Fruit fly (Drosophila melanogaster) whole organism, embryonic: ENCODE results near the gene dlp.
A peak's percentile ranks its signal among the peaks of the same experiment; 100 is the strongest.

Source experiments
- Atf-2 ChIP-seq: fragments of 200-800 bp; sonication (Bioruptor generic); optimal IDR thresholded peaks from 2 replicates; lab custom pipeline; 2016; ENCODE audit warnings: missing biosample characterization, missing genetic modification characterization
- Bgb ChIP-seq: fragments of 200-800 bp; sonication (Bioruptor generic); IDR thresholded peaks from 2 replicates; pipeline ENCODE4 v1.3.6; 2022; ENCODE audit warnings: missing biosample characterization, missing genetic modification characterization; ENCODE audit not compliant: partially characterized antibody
- CG10366 ChIP-seq: fragments of 200-800 bp; sonication (Bioruptor generic); IDR thresholded peaks from 2 replicates; pipeline ENCODE4 v1.3.6; 2022; ENCODE audit warnings: missing biosample characterization, missing genetic modification characterization
- CG11085 ChIP-seq: fragments of 200-800 bp; sonication (Bioruptor generic); IDR thresholded peaks from 2 replicates; pipeline ENCODE4 v1.3.6; 2022; ENCODE audit warnings: missing biosample characterization, missing genetic modification characterization
- CG14710 ChIP-seq: fragments of 200-800 bp; sonication (Bioruptor generic); optimal IDR thresholded peaks from 3 replicates; lab custom pipeline; 2019; ENCODE audit warnings: missing biosample characterization, mild to moderate bottlenecking, missing genetic modification characterization, moderate library complexity
- CG16813 ChIP-seq: fragments of 200-800 bp; sonication (Bioruptor generic); IDR thresholded peaks from 3 replicates; pipeline ENCODE4 v1.3.6; 2022; ENCODE audit warnings: missing biosample characterization, missing genetic modification characterization; ENCODE audit not compliant: partially characterized antibody
- CG17361 ChIP-seq: fragments of 200-800 bp; sonication (Bioruptor generic); IDR thresholded peaks from 3 replicates; pipeline ENCODE4 v1.3.6; 2022; ENCODE audit warnings: missing biosample characterization, missing genetic modification characterization
- CG17912 ChIP-seq: fragments of 200-800 bp; sonication (Bioruptor generic); optimal IDR thresholded peaks from 2 replicates; lab custom pipeline; 2018; ENCODE audit warnings: missing biosample characterization, mild to moderate bottlenecking, missing genetic modification characterization
- CG18476 ChIP-seq: fragments of 200-800 bp; sonication (Bioruptor generic); optimal IDR thresholded peaks from 2 replicates; lab custom pipeline; 2016; ENCODE audit warnings: missing biosample characterization, mild to moderate bottlenecking, missing genetic modification characterization
- CG18599 ChIP-seq: fragments of 200-800 bp; sonication (Bioruptor generic); optimal IDR thresholded peaks from 3 replicates; lab custom pipeline; 2017; ENCODE audit warnings: missing biosample characterization, missing genetic modification characterization, mild to moderate bottlenecking, moderate library complexity, missing genetic modification reagents
- CG2129 ChIP-seq: fragments of 200-800 bp; sonication (Bioruptor generic); IDR thresholded peaks from 2 replicates; pipeline ENCODE4 v1.3.6; 2022; ENCODE audit warnings: missing biosample characterization, missing genetic modification characterization; ENCODE audit not compliant: partially characterized antibody
- CG2678 ChIP-seq: fragments of 200-800 bp; sonication (Bioruptor generic); optimal IDR thresholded peaks from 3 replicates; lab custom pipeline; 2019; ENCODE audit warnings: missing biosample characterization, mild to moderate bottlenecking, missing genetic modification characterization, moderate library complexity
- CG30020 ChIP-seq: fragments of 200-800 bp; optimal IDR thresholded peaks from 2 replicates; lab custom pipeline; 2019; ENCODE audit warnings: missing biosample characterization, mild to moderate bottlenecking, missing genetic modification characterization, moderate library complexity
- CG31365 ChIP-seq: fragments of 200-800 bp; sonication (Bioruptor generic); optimal IDR thresholded peaks from 2 replicates; lab custom pipeline; 2018; ENCODE audit warnings: missing biosample characterization, mild to moderate bottlenecking, missing genetic modification characterization
- CG3847 ChIP-seq: fragments of 200-800 bp; sonication (Bioruptor generic); IDR thresholded peaks from 2 replicates; pipeline ENCODE4 v1.3.6; 2022; ENCODE audit warnings: missing biosample characterization, missing genetic modification characterization
- CG4328 ChIP-seq: fragments of 200-800 bp; sonication (Bioruptor generic); optimal IDR thresholded peaks from 3 replicates; lab custom pipeline; 2017; ENCODE audit warnings: missing biosample characterization, missing genetic modification reagents, missing genetic modification characterization
- CG4404 ChIP-seq: fragments of 200-800 bp; sonication (Bioruptor generic); IDR thresholded peaks from 2 replicates; pipeline ENCODE4 v1.3.6; 2022; ENCODE audit warnings: missing biosample characterization, missing genetic modification characterization
- CG5180 ChIP-seq: fragments of 200-800 bp; sonication (Bioruptor generic); optimal IDR thresholded peaks from 3 replicates; lab custom pipeline; 2017; ENCODE audit warnings: missing biosample characterization, missing genetic modification characterization, mild to moderate bottlenecking, moderate library complexity, missing genetic modification reagents
- CG8290 ChIP-seq, 3 experiments: fragments of 200-800 bp; sonication (Bioruptor generic); optimal IDR thresholded peaks; 2 replicates each; lab custom pipeline; 2016 to 2019; ENCODE audit warnings: missing biosample characterization in 3 of 3, missing genetic modification characterization in 3 of 3, mild to moderate bottlenecking in 2 of 3, moderate library complexity in 1 of 3
- CG8765 ChIP-seq: fragments of 200-800 bp; sonication (Bioruptor generic); IDR thresholded peaks from 2 replicates; pipeline ENCODE4 v1.3.6; 2022; ENCODE audit warnings: missing biosample characterization, missing genetic modification characterization
- Camta ChIP-seq: fragments of 200-800 bp; sonication (Bioruptor generic); optimal IDR thresholded peaks from 2 replicates; lab custom pipeline; 2016; ENCODE audit warnings: missing biosample characterization, missing genetic modification characterization
- D19A ChIP-seq: fragments of 200-800 bp; optimal IDR thresholded peaks from 3 replicates; lab custom pipeline; 2019; ENCODE audit warnings: missing biosample characterization, mild to moderate bottlenecking, missing genetic modification characterization, moderate library complexity
- Dad ChIP-seq: fragments of 200-800 bp; sonication (Bioruptor generic); optimal IDR thresholded peaks from 3 replicates; lab custom pipeline; 2016; ENCODE audit warnings: missing biosample characterization, missing genetic modification characterization
- Ets65A ChIP-seq: fragments of 200-800 bp; sonication (Bioruptor generic); peaks from one replicate; lab custom pipeline; 2016; ENCODE audit warnings: missing biosample characterization, missing genetic modification characterization
- Hey ChIP-seq: fragments of 200-800 bp; sonication (Bioruptor generic); optimal IDR thresholded peaks from 3 replicates; lab custom pipeline; 2018; ENCODE audit warnings: missing biosample characterization, mild to moderate bottlenecking, missing genetic modification characterization
- Hmx ChIP-seq: fragments of 200-800 bp; sonication (Bioruptor generic); optimal IDR thresholded peaks from 2 replicates; lab custom pipeline; 2016; ENCODE audit warnings: missing biosample characterization, missing genetic modification characterization
- Hsf ChIP-seq: fragments of 200-800 bp; sonication (Bioruptor generic); optimal IDR thresholded peaks from 3 replicates; lab custom pipeline; 2016; ENCODE audit warnings: missing biosample characterization, missing genetic modification characterization
- Mes4 ChIP-seq: fragments of 200-800 bp; sonication (Bioruptor generic); optimal IDR thresholded peaks from 2 replicates; lab custom pipeline; 2016; ENCODE audit warnings: missing biosample characterization, missing genetic modification characterization
- Myb ChIP-seq: fragments of 200-800 bp; sonication (Bioruptor generic); optimal IDR thresholded peaks from 2 replicates; lab custom pipeline; 2016; ENCODE audit warnings: missing biosample characterization, missing genetic modification characterization
- Nf-YC ChIP-seq: fragments of 200-800 bp; optimal IDR thresholded peaks from 3 replicates; lab custom pipeline; 2019; ENCODE audit warnings: missing biosample characterization, mild to moderate bottlenecking, missing genetic modification characterization, moderate library complexity
- Oaz ChIP-seq: fragments of 200-800 bp; sonication (Bioruptor generic); IDR thresholded peaks from 2 replicates; pipeline ENCODE4 v1.3.6; 2022; ENCODE audit warnings: missing biosample characterization, missing genetic modification characterization
- Rfx ChIP-seq: fragments of 200-800 bp; sonication (Bioruptor generic); IDR thresholded peaks from 2 replicates; pipeline ENCODE4 v1.3.6; 2022; ENCODE audit warnings: missing biosample characterization, missing genetic modification characterization
- Sry-δ ChIP-seq: fragments of 200-800 bp; sonication (Bioruptor generic); optimal IDR thresholded peaks from 2 replicates; lab custom pipeline; 2016; ENCODE audit warnings: missing biosample characterization, missing genetic modification characterization
- Vsx1 ChIP-seq: fragments of 200-800 bp; sonication (Bioruptor generic); optimal IDR thresholded peaks from 2 replicates; lab custom pipeline; 2017; ENCODE audit warnings: missing biosample characterization, mild to moderate bottlenecking, missing genetic modification characterization, missing genetic modification reagents
- br ChIP-seq: fragments of >200 bp; optimal IDR thresholded peaks from 2 replicates; lab custom pipeline; 2017
- chif ChIP-seq, 2 experiments: fragments of 200-800 bp; sonication (Bioruptor generic); optimal IDR thresholded peaks; 3 replicates each; lab custom pipeline; 2016; ENCODE audit warnings: missing biosample characterization in 2 of 2, missing genetic modification characterization in 2 of 2
- dimm ChIP-seq: fragments of 200-800 bp; sonication (Bioruptor generic); IDR thresholded peaks from 2 replicates; pipeline ENCODE4 v1.3.6; 2022; ENCODE audit warnings: missing biosample characterization, missing genetic modification characterization
- eve ChIP-seq, 2 experiments: fragments of >200 bp; optimal IDR thresholded peaks; 2 replicates each; lab custom pipeline; 2017; ENCODE audit warnings: missing biosample characterization in 2 of 2, missing genetic modification characterization in 2 of 2
- fru ChIP-seq: fragments of >200 bp; optimal IDR thresholded peaks from 2 replicates; lab custom pipeline; 2017
- grau ChIP-seq: fragments of 200-800 bp; optimal IDR thresholded peaks from 3 replicates; lab custom pipeline; 2019; ENCODE audit warnings: missing biosample characterization, mild to moderate bottlenecking, missing genetic modification characterization, moderate library complexity
- gsb ChIP-seq: fragments of 200-800 bp; sonication (Bioruptor generic); IDR thresholded peaks from 2 replicates; pipeline ENCODE4 v1.3.6; 2022; ENCODE audit warnings: missing biosample characterization, missing genetic modification characterization
- lola ChIP-seq, 3 experiments: fragments of >200 bp in 2 of 3; fragments of 200-800 bp in 1 of 3; sonication (Bioruptor generic) in 1 of 3; optimal IDR thresholded peaks; 2 replicates each; lab custom pipeline; 2017 to 2019; ENCODE audit warnings: missing biosample characterization in 3 of 3, missing genetic modification characterization in 3 of 3, mild to moderate bottlenecking in 1 of 3, moderate library complexity in 1 of 3
- odd ChIP-seq: fragments of 200-800 bp; sonication (Bioruptor generic); optimal IDR thresholded peaks from 2 replicates; lab custom pipeline; 2017; ENCODE audit warnings: missing biosample characterization, mild to moderate bottlenecking, missing genetic modification characterization
- pzg ChIP-seq: fragments of 200-800 bp; sonication (Bioruptor generic); optimal IDR thresholded peaks from 3 replicates; lab custom pipeline; 2018; ENCODE audit warnings: missing biosample characterization, mild to moderate bottlenecking, missing genetic modification characterization, moderate library complexity
- ranshi ChIP-seq: fragments of 200-800 bp; sonication (Bioruptor generic); IDR thresholded peaks from 2 replicates; pipeline ENCODE4 v1.3.6; 2022; ENCODE audit warnings: missing biosample characterization, missing genetic modification characterization
- sc ChIP-seq, 3 experiments: fragments of >200 bp in 2 of 3; fragments of 200-800 bp in 1 of 3; sonication (Bioruptor generic) in 1 of 3; optimal IDR thresholded peaks; 2 replicates in 2 of 3; 3 replicates in 1 of 3; lab custom pipeline; 2017; ENCODE audit warnings: mild to moderate bottlenecking in 1 of 3, missing biosample characterization in 1 of 3, missing genetic modification characterization in 1 of 3, missing genetic modification reagents in 1 of 3
- scrt ChIP-seq: fragments of 200-800 bp; sonication (Bioruptor generic); optimal IDR thresholded peaks from 2 replicates; lab custom pipeline; 2018; ENCODE audit warnings: missing biosample characterization, mild to moderate bottlenecking, missing genetic modification characterization, moderate library complexity
- sob ChIP-seq: fragments of 200-800 bp; sonication (Bioruptor generic); IDR thresholded peaks from 2 replicates; pipeline ENCODE4 v1.3.6; 2022; ENCODE audit warnings: missing biosample characterization, missing genetic modification characterization
- ttk ChIP-seq: fragments of 200-800 bp; sonication (Bioruptor generic); IDR thresholded peaks from 2 replicates; pipeline ENCODE4 v2.1.2; 2022; ENCODE audit warnings: missing biosample characterization, missing genetic modification characterization

The dlp gene

DNA sequence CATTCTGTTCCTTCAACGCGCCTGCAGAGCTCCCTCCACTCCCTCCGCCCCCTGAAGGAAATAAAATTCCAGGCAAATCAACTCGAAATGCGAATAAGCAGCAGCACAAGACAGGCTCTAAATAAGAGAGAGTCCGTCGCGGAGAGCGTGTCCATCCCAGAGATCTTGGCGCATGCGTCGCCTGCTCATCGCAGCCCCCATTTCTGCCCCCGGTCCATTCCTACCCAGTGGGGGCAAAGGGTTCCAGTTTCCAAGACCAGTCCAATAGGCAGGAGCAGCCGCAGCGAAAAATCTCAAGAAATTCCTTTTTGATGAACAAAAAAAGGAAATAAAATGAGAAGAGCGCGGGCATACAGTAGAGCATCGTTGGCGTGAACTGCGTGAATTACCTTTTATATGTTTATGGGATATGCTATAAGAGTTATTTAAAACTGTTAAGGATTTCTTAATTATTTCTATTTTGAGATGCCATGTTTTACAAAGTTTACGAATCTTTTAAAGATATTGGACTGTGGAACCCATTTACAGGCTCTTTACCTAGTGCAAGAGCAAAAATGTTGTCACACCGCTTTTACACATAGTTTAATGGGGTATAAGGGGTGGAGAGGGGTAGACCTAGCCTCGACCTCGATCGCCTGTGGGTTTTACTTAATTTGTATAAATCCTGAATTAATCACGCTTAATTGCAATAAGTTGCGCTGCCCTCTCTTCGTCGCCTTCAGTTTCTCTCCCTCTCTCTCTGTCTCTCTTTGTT, 1.8 kb downstream of the dlp start (continued):
- TF ChIP-seq CG2129 (GFP tag; lab: Robert Waterston, UW), result no peak
- peak; percentile 4 for TF ChIP-seq odd
- TF ChIP-seq CG5180 (GFP tag; lab: Kevin White, UChicago), result no peak
- peak; percentile 20 for TF ChIP-seq Hsf (GFP tag; lab: Kevin White, UChicago)
- peak in 1 of 3 experiments; percentile 53 for TF ChIP-seq lola (GFP tag; optimal IDR thresholded peaks at IDR 0.05; lab: Kevin White, UChicago)
- TF ChIP-seq pzg (GFP tag; lab: Kevin White, UChicago), result no peak
- no peak for TF ChIP-seq sob (GFP tag; lab: Robert Waterston, UW)
- no peak for TF ChIP-seq CG16813 (GFP tag; lab: Robert Waterston, UW)
- TF ChIP-seq CG17361 (GFP tag; lab: Robert Waterston, UW), result no peak
- TF ChIP-seq CG4328 (GFP tag; lab: Kevin White, UChicago), result no peak
- TF ChIP-seq CG4404 (GFP tag; lab: Robert Waterston, UW), result no peak
- peak; percentile 47 for TF ChIP-seq ranshi
- TF ChIP-seq eve (GFP tag; optimal IDR thresholded peaks at IDR 0.05; lab: Kevin White, UChicago), result no peak
- TF ChIP-seq CG3847 (GFP tag; lab: Robert Waterston, UW), result no peak
- TF ChIP-seq Atf-2 (GFP tag; lab: Kevin White, UChicago), result peak; percentile 17
- TF ChIP-seq Camta, result no peak
- 0 out of 2 replicates have a peak, but pooled peaks have one; percentile 10 for TF ChIP-seq Rfx (GFP tag; lab: Robert Waterston, UW)
- no peak for TF ChIP-seq Hmx
- no peak for TF ChIP-seq Oaz (GFP tag; lab: Robert Waterston, UW)
- no peak for TF ChIP-seq CG18476 (GFP tag; lab: Kevin White, UChicago)
- peak; percentile 93 for TF ChIP-seq grau (tag; lab: Kevin White, UChicago)
- no peak for TF ChIP-seq fru (lab: Kevin White, UChicago)
- peak; percentile 29 for TF ChIP-seq CG2678
- TF ChIP-seq CG10366 (GFP tag; lab: Robert Waterston, UW), result no peak; the same call in 1 of the 2 replicates
- no peak for TF ChIP-seq gsb (GFP tag; lab: Robert Waterston, UW)
- no peak for TF ChIP-seq CG30020 (tag; lab: Kevin White, UChicago)
- TF ChIP-seq Ets65A (GFP tag; lab: Kevin White, UChicago), result peak; percentile 21
- no peak for TF ChIP-seq dimm
- TF ChIP-seq CG18599, result peak; percentile 14
- no peak for TF ChIP-seq CG11085 (GFP tag; lab: Robert Waterston, UW)
- no peak for TF ChIP-seq sc (optimal IDR thresholded peaks at IDR 0.05; lab: Kevin White, UChicago)
- TF ChIP-seq sc (GFP tag; optimal IDR thresholded peaks at IDR 0.05; lab: Kevin White, UChicago), result no peak
- TF ChIP-seq Nf-YC (tag; lab: Kevin White, UChicago), result no peak
- TF ChIP-seq br (lab: Kevin White, UChicago), result no peak
- TF ChIP-seq chif (GFP tag; optimal IDR thresholded peaks at IDR 0.05; lab: Kevin White, UChicago), result peak in 1 of 2 experiments; percentile 55
- no peak for TF ChIP-seq Bgb (GFP tag; lab: Robert Waterston, UW)
- no peak for TF ChIP-seq D19A (tag; lab: Kevin White, UChicago)
- TF ChIP-seq Dad (GFP tag; lab: Kevin White, UChicago), result no peak
- TF ChIP-seq CG8290 (GFP tag; optimal IDR thresholded peaks at IDR 0.05; lab: Kevin White, UChicago), result no peak
- TF ChIP-seq CG8290 (tag; optimal IDR thresholded peaks at IDR 0.05; lab: Kevin White, UChicago), result peak in 1 of 2 experiments; percentile 2
- no peak for TF ChIP-seq Hey (tag; lab: Kevin White, UChicago)
- no peak for TF ChIP-seq Myb (GFP tag; lab: Kevin White, UChicago)
- TF ChIP-seq CG31365 (tag; lab: Kevin White, UChicago), result no peak
- peak; percentile 19 for TF ChIP-seq CG14710 (tag; lab: Kevin White, UChicago)
- TF ChIP-seq Vsx1 (GFP tag; lab: Kevin White, UChicago), result no peak
- peak; percentile 41 for TF ChIP-seq Mes4 (GFP tag; lab: Kevin White, UChicago)
- no peak for TF ChIP-seq scrt
- peak; percentile 9; the same call in 1 of the 2 replicates for TF ChIP-seq ttk
- no peak for TF ChIP-seq CG17912 (GFP tag; lab: Kevin White, UChicago)
- no peak for TF ChIP-seq CG8765 (GFP tag; lab: Robert Waterston, UW)
- TF ChIP-seq Sry-δ (GFP tag; lab: Kevin White, UChicago), result no peak
